Worm (Caenorhabditis elegans) whole organism, L4 larva: Measurements from ENCODE around the gene clec-175.
A peak's percentile ranks its signal among the peaks of the same experiment; 100 is the strongest.

ENCODE experiments used
- F26F4.8 ChIP-seq: fragments of 200-800 bp; sonication (Bioruptor generic); conservative IDR thresholded peaks from 2 replicates; pipeline ENCODE4 v1.3.6; 2022; ENCODE audit warnings: missing genetic modification characterization, missing compliant biosample characterization
- F44E2.7 ChIP-seq: fragments of 200-800 bp; sonication (Bioruptor generic); IDR thresholded peaks from 2 replicates; pipeline ENCODE4 v2.1.2; 2022; ENCODE audit warnings: missing genetic modification characterization, missing compliant biosample characterization
- R02D3.7 ChIP-seq: fragments of 150-350 bp; sonication (generic microtip); optimal IDR thresholded peaks from 3 replicates; lab custom pipeline; 2014; ENCODE audit warnings: missing biosample characterization, missing genetic modification characterization
- aha-1 ChIP-seq: fragments of 150-350 bp; peaks from one replicate; lab custom pipeline; 2014; ENCODE audit warnings: missing biosample characterization, missing genetic modification characterization
- aly-2 ChIP-seq: sonication (generic microtip); optimal IDR thresholded peaks from 2 replicates; lab custom pipeline; 2018; ENCODE audit warnings: missing biosample characterization, missing genetic modification characterization
- ama-1 ChIP-seq: fragments of 150-350 bp; optimal IDR thresholded peaks from 2 replicates; lab custom pipeline; 2014; ENCODE audit warnings: inconsistent platforms, mixed read lengths
- ceh-32 ChIP-seq: sonication (generic microtip); optimal IDR thresholded peaks from 2 replicates; lab custom pipeline; 2016; ENCODE audit warnings: mild to moderate bottlenecking, missing genetic modification characterization, missing compliant biosample characterization; ENCODE audit not compliant: poor library complexity
- ceh-62 ChIP-seq: sonication (generic microtip); optimal IDR thresholded peaks from 2 replicates; lab custom pipeline; 2017; ENCODE audit warnings: missing biosample characterization, missing genetic modification characterization
- cey-2 ChIP-seq: sonication (generic microtip); optimal IDR thresholded peaks from 3 replicates; lab custom pipeline; 2017; ENCODE audit warnings: missing genetic modification characterization, mild to moderate bottlenecking, missing compliant biosample characterization, antibody characterized with exemption, borderline replicate concordance; ENCODE audit not compliant: insufficient read depth
- ctbp-1 ChIP-seq: fragments of 200-800 bp; sonication (Bioruptor generic); IDR thresholded peaks from 2 replicates; pipeline ENCODE4 v1.3.6; 2022; ENCODE audit warnings: missing genetic modification reagents, missing genetic modification characterization, missing compliant biosample characterization
- daf-16 ChIP-seq, 3 experiments: sonication (generic microtip); optimal IDR thresholded peaks; 2 replicates each; lab custom pipeline; 2016 to 2017; ENCODE audit warnings: missing genetic modification characterization in 3 of 3, missing genetic modification reagents in 3 of 3, mild to moderate bottlenecking in 2 of 3, missing compliant biosample characterization in 2 of 3, missing biosample characterization in 1 of 3, moderate library complexity in 1 of 3
- daf-19 ChIP-seq: fragments of 200-800 bp; sonication (Bioruptor generic); conservative IDR thresholded peaks from 2 replicates; pipeline ENCODE4 v1.3.6; 2022; ENCODE audit warnings: missing genetic modification characterization, missing compliant biosample characterization
- dmd-6 ChIP-seq: fragments of 200-800 bp; sonication (Bioruptor generic); IDR thresholded peaks from 2 replicates; pipeline ENCODE4 v1.3.6; 2022; ENCODE audit warnings: missing genetic modification reagents, missing genetic modification characterization, missing compliant biosample characterization
- dpl-1 ChIP-seq: fragments of 150-350 bp; optimal IDR thresholded peaks from 2 replicates; lab custom pipeline; 2014; ENCODE audit warnings: missing biosample characterization, missing genetic modification reagents, missing genetic modification characterization
- dve-1 ChIP-seq: sonication (generic microtip); optimal IDR thresholded peaks from 2 replicates; lab custom pipeline; 2017; ENCODE audit warnings: antibody characterized with exemption, mild to moderate bottlenecking, missing genetic modification characterization, missing compliant biosample characterization; ENCODE audit not compliant: insufficient read depth
- egl-27 ChIP-seq: sonication (generic microtip); optimal IDR thresholded peaks from 3 replicates; lab custom pipeline; 2017; ENCODE audit warnings: missing biosample characterization, missing genetic modification reagents, missing genetic modification characterization
- egl-43 ChIP-seq: fragments of 200-800 bp; sonication (Bioruptor generic); IDR thresholded peaks from 2 replicates; pipeline ENCODE4 v1.3.6; 2022; ENCODE audit warnings: missing genetic modification reagents, missing genetic modification characterization, missing compliant biosample characterization
- hif-1 ChIP-seq, 2 experiments: sonication (generic microtip); optimal IDR thresholded peaks; 2 replicates each; lab custom pipeline; 2016 to 2017; ENCODE audit warnings: missing compliant biosample characterization in 2 of 2, missing genetic modification characterization in 2 of 2, missing genetic modification reagents in 2 of 2, missing genotype in 2 of 2, mild to moderate bottlenecking in 1 of 2
- hlh-11 ChIP-seq: fragments of 200-800 bp; sonication (Bioruptor generic); optimal IDR thresholded peaks from 2 replicates; lab custom pipeline; 2018; ENCODE audit warnings: mild to moderate bottlenecking, missing genetic modification characterization, missing compliant biosample characterization
- hlh-30 ChIP-seq: sonication (generic microtip); optimal IDR thresholded peaks from 2 replicates; lab custom pipeline; 2017; ENCODE audit warnings: antibody characterized with exemption, mild to moderate bottlenecking, missing genetic modification characterization, missing compliant biosample characterization; ENCODE audit not compliant: insufficient read depth
- hmg-1.1 ChIP-seq: fragments of 200-800 bp; sonication (Bioruptor generic); IDR thresholded peaks from 2 replicates; pipeline ENCODE4 v1.3.6; 2022; ENCODE audit warnings: missing genetic modification reagents, missing genetic modification characterization, missing compliant biosample characterization
- lin-15B ChIP-seq: fragments of 150-350 bp; sonication (generic microtip); optimal IDR thresholded peaks from 3 replicates; lab custom pipeline; 2014; ENCODE audit warnings: missing biosample characterization, missing genetic modification characterization
- lin-29 ChIP-seq: fragments of 200-800 bp; sonication (Bioruptor generic); IDR thresholded peaks from 2 replicates; pipeline ENCODE4 v1.3.6; 2022; ENCODE audit warnings: missing genetic modification reagents, missing genetic modification characterization, missing compliant biosample characterization
- lin-39 ChIP-seq: fragments of 150-350 bp; optimal IDR thresholded peaks from 2 replicates; lab custom pipeline; 2014; ENCODE audit warnings: missing biosample characterization, missing genetic modification reagents, missing genetic modification characterization
- lir-3 ChIP-seq: sonication (generic microtip); optimal IDR thresholded peaks from 2 replicates; lab custom pipeline; 2016; ENCODE audit warnings: mild to moderate bottlenecking, missing genetic modification characterization, missing compliant biosample characterization
- lsy-2 ChIP-seq, 2 experiments: fragments of 150-350 bp in 1 of 2; sonication (generic microtip) in 1 of 2; optimal IDR thresholded peaks; 2 replicates each; lab custom pipeline; 2014 to 2017; ENCODE audit warnings: missing biosample characterization in 2 of 2, missing genetic modification characterization in 2 of 2
- mdl-1 ChIP-seq, 2 experiments: fragments of 150-350 bp in 1 of 2; sonication (generic microtip) in 1 of 2; optimal IDR thresholded peaks; 2 replicates each; lab custom pipeline; 2014 to 2017; ENCODE audit warnings: missing biosample characterization in 2 of 2, missing genetic modification characterization in 2 of 2
- mdt-29 ChIP-seq: fragments of 200-800 bp; sonication (Bioruptor generic); IDR thresholded peaks from 2 replicates; pipeline ENCODE4 v1.3.6; 2022; ENCODE audit warnings: missing genetic modification reagents, missing genetic modification characterization, missing compliant biosample characterization
- mep-1 ChIP-seq: fragments of 150-350 bp; sonication (generic microtip); optimal IDR thresholded peaks from 3 replicates; lab custom pipeline; 2014; ENCODE audit warnings: missing biosample characterization, missing genetic modification characterization
- mes-2 ChIP-seq: sonication (generic microtip); optimal IDR thresholded peaks from 2 replicates; lab custom pipeline; 2016; ENCODE audit warnings: missing genotype, mild to moderate bottlenecking, missing genetic modification characterization, missing compliant biosample characterization; ENCODE audit not compliant: poor library complexity, severe bottlenecking
- mxl-3 ChIP-seq: fragments of 200-800 bp; sonication (Bioruptor generic); optimal IDR thresholded peaks from 2 replicates; lab custom pipeline; 2018; ENCODE audit warnings: mild to moderate bottlenecking, missing genetic modification characterization, missing compliant biosample characterization
- nhr-10 ChIP-seq: fragments of 150-350 bp; optimal IDR thresholded peaks from 2 replicates; lab custom pipeline; 2014; ENCODE audit warnings: missing biosample characterization, missing genetic modification characterization
- nhr-102 ChIP-seq: sonication (generic microtip); optimal IDR thresholded peaks from 2 replicates; lab custom pipeline; 2016; ENCODE audit warnings: mild to moderate bottlenecking, missing genetic modification characterization, moderate library complexity, missing compliant biosample characterization
- nhr-11 ChIP-seq: fragments of 150-350 bp; optimal IDR thresholded peaks from 2 replicates; lab custom pipeline; 2014; ENCODE audit warnings: missing biosample characterization, missing genetic modification characterization
- nhr-111 ChIP-seq: fragments of 200-800 bp; sonication (Bioruptor generic); optimal IDR thresholded peaks from 2 replicates; lab custom pipeline; 2018; ENCODE audit warnings: mild to moderate bottlenecking, missing genetic modification characterization, missing compliant biosample characterization
- nhr-28 ChIP-seq: fragments of 150-350 bp; optimal IDR thresholded peaks from 2 replicates; lab custom pipeline; 2014; ENCODE audit warnings: missing biosample characterization, missing genetic modification characterization
- nhr-41 ChIP-seq: fragments of 200-800 bp; sonication (Bioruptor generic); IDR thresholded peaks from 2 replicates; pipeline ENCODE4 v1.3.6; 2022; ENCODE audit warnings: missing genetic modification reagents, missing genetic modification characterization, missing compliant biosample characterization
- nhr-48 ChIP-seq: sonication (generic microtip); optimal IDR thresholded peaks from 2 replicates; lab custom pipeline; 2016; ENCODE audit warnings: mild to moderate bottlenecking, missing genetic modification characterization, missing compliant biosample characterization
- nhr-6 ChIP-seq: fragments of 150-350 bp; optimal IDR thresholded peaks from 2 replicates; lab custom pipeline; 2014; ENCODE audit warnings: missing biosample characterization, missing genetic modification characterization
- pha-4 ChIP-seq, 2 experiments: fragments of 150-350 bp in 1 of 2; fragments of 200-800 bp in 1 of 2; sonication (Bioruptor generic) in 1 of 2; IDR thresholded peaks in 1 of 2; optimal IDR thresholded peaks in 1 of 2; 2 replicates each; pipeline versions ENCODE4 v1.3.6 to Lab custom; 2014 to 2022; ENCODE audit warnings: missing genetic modification characterization in 2 of 2, missing genetic modification reagents in 2 of 2, missing biosample characterization in 1 of 2, missing compliant biosample characterization in 1 of 2
- pqm-1 ChIP-seq: sonication (generic microtip); optimal IDR thresholded peaks from 2 replicates; lab custom pipeline; 2017; ENCODE audit warnings: missing biosample characterization, missing genetic modification characterization
- rbr-2 ChIP-seq: sonication (generic microtip); optimal IDR thresholded peaks from 2 replicates; lab custom pipeline; 2016; ENCODE audit warnings: missing genotype, missing genetic modification characterization, missing compliant biosample characterization
- saeg-2 ChIP-seq: fragments of 200-800 bp; sonication (Bioruptor generic); IDR thresholded peaks from 2 replicates; pipeline ENCODE4 v1.3.6; 2022; ENCODE audit warnings: missing genetic modification reagents, missing genetic modification characterization, missing compliant biosample characterization
- set-16 ChIP-seq: fragments of 200-800 bp; sonication (Bioruptor generic); IDR thresholded peaks from 2 replicates; pipeline ENCODE4 v1.3.6; 2022; ENCODE audit warnings: missing genetic modification reagents, missing genetic modification characterization, missing compliant biosample characterization
- tag-97 ChIP-seq: fragments of 200-800 bp; sonication (Bioruptor generic); IDR thresholded peaks from 2 replicates; pipeline ENCODE4 v1.3.6; 2022; ENCODE audit warnings: missing genetic modification characterization, missing compliant biosample characterization
- unc-39 ChIP-seq: sonication (generic microtip); optimal IDR thresholded peaks from 2 replicates; lab custom pipeline; 2017; ENCODE audit warnings: missing biosample characterization, missing genetic modification characterization
- vab-7 ChIP-seq: fragments of 200-800 bp; sonication (Bioruptor generic); IDR thresholded peaks from 2 replicates; pipeline ENCODE4 v1.3.6; 2022; ENCODE audit warnings: missing genetic modification reagents, missing genetic modification characterization, missing compliant biosample characterization
- zfp-3 ChIP-seq: fragments of 200-800 bp; sonication (Bioruptor generic); conservative IDR thresholded peaks from 2 replicates; pipeline ENCODE4 v1.3.6; 2022; ENCODE audit warnings: missing genetic modification reagents, missing genetic modification characterization, missing compliant biosample characterization
- ztf-7 ChIP-seq: fragments of 150-350 bp; optimal IDR thresholded peaks from 2 replicates; lab custom pipeline; 2014; ENCODE audit warnings: missing biosample characterization, missing genetic modification characterization

The clec-175 gene

ce11 chrIV:4403870-4404269 lies 18.3 kb upstream of the clec-175 start (continued):
- TF ChIP-seq zfp-3 (no peak), nhr-41 (no peak), R02D3.7 (tag; lab: Kevin White, UChicago) (no peak), ceh-32 (tag; lab: Kevin White, UChicago) (no peak), mxl-3 (no peak), saeg-2 (GFP tag; lab: Robert Waterston, UW) (no peak), mep-1 (tag; lab: Kevin White, UChicago) (peak; percentile 5), hmg-1.1 (0 out of 2 replicates have a peak, but pooled peaks have one; percentile 16), unc-39 (tag; lab: Kevin White, UChicago) (no peak), mdt-29 (GFP tag; lab: Robert Waterston, UW) (no peak), nhr-111 (no peak), daf-19 (GFP tag; lab: Robert Waterston, UW) (no peak), aha-1 (no peak), nhr-48 (tag; lab: Kevin White, UChicago) (no peak), nhr-10 (tag; lab: Kevin White, UChicago) (no peak), rbr-2 (peak; percentile 12), cey-2 (tag; lab: Kevin White, UChicago) (no peak), pqm-1 (tag; lab: Kevin White, UChicago) (no peak), set-16 (GFP tag; lab: Robert Waterston, UW) (no peak), ztf-7 (no peak), mes-2 (tag; lab: Kevin White, UChicago) (no peak), F44E2.7 (GFP tag; lab: Robert Waterston, UW) (no peak), nhr-6 (tag; lab: Kevin White, UChicago) (no peak), lin-29 (GFP tag; lab: Robert Waterston, UW) (no peak), ceh-62 (tag; lab: Kevin White, UChicago) (no peak), lin-39 (tag; lab: Kevin White, UChicago) (no peak), F26F4.8 (GFP tag; lab: Robert Waterston, UW) (no peak), mdl-1 (tag; optimal IDR thresholded peaks at IDR 0.05; lab: Kevin White, UChicago) (no peak), pha-4 (GFP tag; IDR thresholded peaks at IDR 0.05; lab: Robert Waterston, UW) (no peak), pha-4 (tag; optimal IDR thresholded peaks at IDR 0.05; lab: Kevin White, UChicago) (no peak), tag-97 (no peak), dpl-1 (GFP tag; lab: Kevin White, UChicago) (no peak), lin-15B (tag; lab: Kevin White, UChicago) (no peak), dve-1 (tag; lab: Kevin White, UChicago) (no peak), aly-2 (tag; lab: Kevin White, UChicago) (no peak), ctbp-1 (GFP tag; lab: Robert Waterston, UW) (0 out of 2 replicates have a peak, but pooled peaks have one; percentile 41), vab-7 (GFP tag; lab: Robert Waterston, UW) (no peak), egl-27 (no peak), ama-1 (lab: Kevin White, UChicago) (peak; percentile 33)

- peak in 1 of 2 experiments; percentile 2 for TF ChIP-seq hif-1 (tag; optimal IDR thresholded peaks at IDR 0.05; lab: Kevin White, UChicago)
- peak; percentile 58 for TF ChIP-seq dmd-6 (GFP tag; lab: Robert Waterston, UW)
- TF ChIP-seq egl-43 (GFP tag; lab: Robert Waterston, UW): no peak
- TF ChIP-seq nhr-28: peak; percentile 56
- peak; percentile 93 for TF ChIP-seq hlh-30 (tag; lab: Kevin White, UChicago)
- no peak for TF ChIP-seq egl-27
- TF ChIP-seq nhr-11 (tag; lab: Kevin White, UChicago): peak; percentile 13
- no peak for TF ChIP-seq lir-3 (tag; lab: Kevin White, UChicago)
- peak; percentile 18 for TF ChIP-seq mep-1 (tag; lab: Kevin White, UChicago)
- TF ChIP-seq nhr-102 (tag; lab: Kevin White, UChicago): peak; percentile 19
- TF ChIP-seq daf-16 (GFP tag; optimal IDR thresholded peaks at IDR 0.05; lab: Kevin White, UChicago): peak in 1 of 2 experiments; percentile 18
- peak; percentile 83 for TF ChIP-seq daf-16 (tag; optimal IDR thresholded peaks at IDR 0.05; lab: Kevin White, UChicago)
- peak in 1 of 2 experiments; percentile 29 for TF ChIP-seq lsy-2 (tag; optimal IDR thresholded peaks at IDR 0.05; lab: Kevin White, UChicago)
- peak; percentile 42 for TF ChIP-seq hlh-11 (tag; lab: Kevin White, UChicago)
- TF ChIP-seq nhr-48 (tag; lab: Kevin White, UChicago): no peak
- TF ChIP-seq dve-1 (tag; lab: Kevin White, UChicago): peak; percentile 54
Measured at ce11 chrIV:4405126-4405525, 17.0 kb upstream of the clec-175 start, which contains the start of gene Y24D9A.7. Y24D9A.7 (minus strand) TSS chrIV:4405171.
